Fruit fly (Drosophila melanogaster) whole organism, prepupa: ENCODE measurements around the gene CG31406.

Experiments used
- CG6854 ChIP-seq: fragments of 200-800 bp; sonication (Bioruptor generic); optimal IDR thresholded peaks from 2 replicates; lab custom pipeline; 2017; ENCODE audit warnings: missing biosample characterization, mild to moderate bottlenecking, missing genetic modification characterization
- CG7368 ChIP-seq: fragments of 200-800 bp; sonication (Bioruptor generic); optimal IDR thresholded peaks from 3 replicates; lab custom pipeline; 2016; ENCODE audit warnings: missing biosample characterization, missing genetic modification characterization
- OdsH ChIP-seq: fragments of 200-800 bp; sonication (Bioruptor generic); optimal IDR thresholded peaks from 3 replicates; lab custom pipeline; 2016; ENCODE audit warnings: missing biosample characterization, missing genetic modification characterization

DNA sequence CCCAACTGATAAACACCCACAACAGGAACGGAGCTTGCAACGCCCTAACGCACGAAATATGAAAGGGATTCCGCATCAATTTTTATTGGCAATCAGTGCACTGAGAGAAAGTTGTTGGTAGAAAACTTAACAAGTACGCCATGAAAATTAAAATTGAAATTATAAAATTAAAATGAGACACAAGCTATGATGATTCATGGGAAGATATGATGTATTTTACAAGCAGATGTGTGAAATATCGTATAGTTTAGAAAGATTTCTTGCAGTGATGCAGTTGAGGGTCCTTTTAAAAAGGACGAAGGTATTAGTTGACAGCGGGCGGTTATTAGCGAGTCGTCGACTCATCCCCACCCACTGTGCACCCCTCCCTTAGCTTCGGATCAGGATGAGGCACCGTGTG lies 21.9 kb downstream of the CG31406 start:
- TF ChIP-seq OdsH (GFP tag; lab: Kevin White, UChicago) (no peak), CG7368 (GFP tag; lab: Kevin White, UChicago) (no peak), CG6854 (no peak)
